Worm (Caenorhabditis elegans): ENCODE data around the gene F54H5.3.

- TF ChIP-seq him-1 (tag; optimal IDR thresholded peaks at IDR 0.05) (no peak), dao-5 (tag; optimal IDR thresholded peaks at IDR 0.05) (no peak)
Observed at ce11 chrII:6615232-6616029, 6.6 kb upstream of the F54H5.3 start.

All from whole organism, L4/young adult.